Fruit fly (Drosophila melanogaster) whole organism, wandering third instar larva: ENCODE results near the gene CG44153.

Experiments
- Abd-B ChIP-seq: fragments of >200 bp; optimal IDR thresholded peaks from 2 replicates; lab custom pipeline; 2017; ENCODE audit warnings: missing biosample characterization, missing genetic modification characterization
- Hr78 ChIP-seq: fragments of >200 bp; optimal IDR thresholded peaks from 2 replicates; lab custom pipeline; 2017; ENCODE audit warnings: missing biosample characterization, missing genetic modification characterization
- Hr83 ChIP-seq: fragments of 200-300 bp; sonication (Bioruptor generic); optimal IDR thresholded peaks from 2 replicates; lab custom pipeline; 2016; ENCODE audit warnings: missing biosample characterization, mild to moderate bottlenecking, missing genetic modification characterization, moderate library complexity; ENCODE audit not compliant: poor library complexity, severe bottlenecking
- Mio ChIP-seq: sonication (Bioruptor generic); optimal IDR thresholded peaks from 2 replicates; lab custom pipeline; 2016; ENCODE audit warnings: missing biosample characterization, missing genetic modification characterization
- Myc ChIP-seq: fragments of >200 bp; optimal IDR thresholded peaks from 2 replicates; lab custom pipeline; 2017
- N ChIP-seq: fragments of >200 bp; optimal IDR thresholded peaks from 2 replicates; lab custom pipeline; 2018; ENCODE audit warnings: missing biosample characterization, missing external identifiers, missing genetic modification characterization
- Vsx2 ChIP-seq: fragments of 200-300, 225-300 bp; sonication (Bioruptor generic); optimal IDR thresholded peaks from 2 replicates; lab custom pipeline; 2018; ENCODE audit warnings: missing biosample characterization, missing genetic modification characterization; ENCODE audit not compliant: partially characterized antibody
- dl ChIP-seq, 2 experiments: fragments of 175-275, 200-275 bp in 1 of 2; fragments of 200-275 bp in 1 of 2; sonication (Bioruptor generic); optimal IDR thresholded peaks; lab custom pipeline; 2018; ENCODE audit warnings: mild to moderate bottlenecking in 2 of 2, missing biosample characterization in 2 of 2, missing genetic modification characterization in 2 of 2, moderate library complexity in 2 of 2; ENCODE audit not compliant: partially characterized antibody in 2 of 2, insufficient read depth in 1 of 2
- dsf ChIP-seq: sonication (Bioruptor generic); optimal IDR thresholded peaks from 2 replicates; lab custom pipeline; 2016; ENCODE audit warnings: missing biosample characterization, missing genetic modification characterization, borderline replicate concordance
- fru ChIP-seq: fragments of 200-800 bp; sonication (Bioruptor generic); optimal IDR thresholded peaks from 3 replicates; lab custom pipeline; 2016; ENCODE audit warnings: missing biosample characterization, mild to moderate bottlenecking, missing genetic modification characterization
- h ChIP-seq: fragments of 200-800 bp; sonication (Bioruptor generic); optimal IDR thresholded peaks from 3 replicates; lab custom pipeline; 2016; ENCODE audit warnings: missing biosample characterization, mild to moderate bottlenecking, missing genetic modification characterization
- lola ChIP-seq: fragments of >200 bp; optimal IDR thresholded peaks from 2 replicates; lab custom pipeline; 2017; ENCODE audit warnings: missing biosample characterization, missing genetic modification characterization
- psq ChIP-seq: fragments of 200-800 bp; sonication (Bioruptor generic); optimal IDR thresholded peaks from 3 replicates; lab custom pipeline; 2017; ENCODE audit warnings: missing biosample characterization, mild to moderate bottlenecking, missing genetic modification characterization, moderate library complexity

DNA sequence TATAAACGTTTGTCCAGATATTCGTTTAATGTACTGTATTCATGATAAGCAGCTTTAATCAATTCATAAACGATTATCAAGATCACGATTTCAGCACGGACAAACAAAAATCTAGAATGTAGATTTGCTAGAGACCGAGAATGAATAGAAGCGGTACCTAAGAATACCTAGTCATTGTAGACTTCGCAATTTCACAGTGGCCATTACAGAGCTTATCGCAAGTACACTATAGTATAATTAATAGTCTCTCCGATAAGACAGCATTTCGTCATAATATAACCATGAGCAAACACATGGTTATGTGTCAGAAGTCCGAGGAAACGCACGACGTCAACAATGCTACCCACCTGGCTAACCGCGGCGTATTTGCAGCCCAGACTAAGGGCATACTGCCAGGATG lies 130.8 kb downstream of the CG44153 start, which contains the start of gene CG33301:
- TF ChIP-seq fru (no peak), dsf (GFP tag; lab: Kevin White, UChicago) (no peak), N (GFP tag; lab: Kevin White, UChicago) (no peak), Abd-B (no peak), Mio (GFP tag; lab: Kevin White, UChicago) (no peak), h (no peak), dl (GFP tag; optimal IDR thresholded peaks at IDR 0.05; lab: Kevin White, UChicago; ENCODE audit: insufficient read depth in 1 of 2, partially characterized antibody in 2 of 2) (no peak), Hr78 (GFP tag; lab: Kevin White, UChicago) (no peak), lola (GFP tag; lab: Kevin White, UChicago) (no peak), psq (no peak), Myc (lab: Kevin White, UChicago) (no peak), Hr83 (GFP tag; lab: Kevin White, UChicago) (no peak), Vsx2 (GFP tag; lab: Kevin White, UChicago) (no peak)
